Fruit fly (Drosophila melanogaster) whole organism, prepupa: ENCODE results near the gene upd2.

Source experiments
- Blimp-1 ChIP-seq: fragments of 200-800 bp; sonication (Bioruptor generic); optimal IDR thresholded peaks from 3 replicates; lab custom pipeline; 2017; ENCODE audit warnings: missing biosample characterization, missing genetic modification characterization, mild to moderate bottlenecking, moderate library complexity, missing genetic modification reagents
- CG10631 ChIP-seq: fragments of 200-800 bp; sonication (Bioruptor generic); optimal IDR thresholded peaks from 2 replicates; lab custom pipeline; 2016; ENCODE audit warnings: missing biosample characterization, missing genetic modification characterization
- CG11902 ChIP-seq: fragments of 200-800 bp; sonication (Bioruptor generic); optimal IDR thresholded peaks from 3 replicates; lab custom pipeline; 2016; ENCODE audit warnings: missing biosample characterization, missing genetic modification characterization
- CG16779 ChIP-seq: fragments of 200-800 bp; sonication (Bioruptor generic); optimal IDR thresholded peaks from 3 replicates; lab custom pipeline; 2017; ENCODE audit warnings: missing biosample characterization, mild to moderate bottlenecking, missing genetic modification characterization
- CG3032 ChIP-seq: fragments of 200-800 bp; optimal IDR thresholded peaks from 2 replicates; lab custom pipeline; 2019; ENCODE audit warnings: missing biosample characterization, mild to moderate bottlenecking, missing genetic modification characterization, moderate library complexity
- CG31627 ChIP-seq: fragments of 200-800 bp; sonication (Bioruptor generic); optimal IDR thresholded peaks from 3 replicates; lab custom pipeline; 2016; ENCODE audit warnings: missing biosample characterization, missing genetic modification characterization
- CG32006 ChIP-seq: fragments of 200-800 bp; sonication (Bioruptor generic); optimal IDR thresholded peaks from 3 replicates; lab custom pipeline; 2017; ENCODE audit warnings: missing biosample characterization, mild to moderate bottlenecking, missing genetic modification characterization
- CG34406 ChIP-seq: fragments of 200-800 bp; sonication (Bioruptor generic); optimal IDR thresholded peaks from 3 replicates; lab custom pipeline; 2016; ENCODE audit warnings: missing biosample characterization, missing genetic modification characterization
- CG4318 ChIP-seq: fragments of 200-800 bp; sonication (Bioruptor generic); optimal IDR thresholded peaks from 3 replicates; lab custom pipeline; 2017; ENCODE audit warnings: missing biosample characterization, mild to moderate bottlenecking, missing genetic modification characterization
- CG6163 ChIP-seq: fragments of 200-800 bp; sonication (Bioruptor generic); IDR thresholded peaks from 3 replicates; pipeline ENCODE4 v1.3.6; 2022; ENCODE audit warnings: missing biosample characterization, missing genetic modification characterization
- CG6276 ChIP-seq: fragments of 200-800 bp; sonication (Bioruptor generic); optimal IDR thresholded peaks from 2 replicates; lab custom pipeline; 2017; ENCODE audit warnings: missing biosample characterization, mild to moderate bottlenecking, missing genetic modification characterization
- CG6792 ChIP-seq: fragments of 200-800 bp; sonication (Bioruptor generic); optimal IDR thresholded peaks from 3 replicates; lab custom pipeline; 2016; ENCODE audit warnings: missing biosample characterization, missing genetic modification characterization
- CG6808 ChIP-seq: fragments of 200-800 bp; sonication (Bioruptor generic); optimal IDR thresholded peaks from 3 replicates; lab custom pipeline; 2017; ENCODE audit warnings: missing biosample characterization, missing genetic modification characterization, mild to moderate bottlenecking, moderate library complexity, missing genetic modification reagents
- CG6854 ChIP-seq: fragments of 200-800 bp; sonication (Bioruptor generic); optimal IDR thresholded peaks from 2 replicates; lab custom pipeline; 2017; ENCODE audit warnings: missing biosample characterization, mild to moderate bottlenecking, missing genetic modification characterization
- CG7368 ChIP-seq: fragments of 200-800 bp; sonication (Bioruptor generic); optimal IDR thresholded peaks from 3 replicates; lab custom pipeline; 2016; ENCODE audit warnings: missing biosample characterization, missing genetic modification characterization
- CG8119 ChIP-seq: fragments of 200-800 bp; sonication (Bioruptor generic); IDR thresholded peaks from 3 replicates; pipeline ENCODE4 v1.3.6; 2022; ENCODE audit warnings: missing biosample characterization, missing genetic modification characterization
- CG8632 ChIP-seq: fragments of 200-800 bp; sonication (Bioruptor generic); optimal IDR thresholded peaks from 3 replicates; lab custom pipeline; 2016; ENCODE audit warnings: missing biosample characterization, missing genetic modification characterization
- CG9139 ChIP-seq: fragments of 200-800 bp; sonication (Bioruptor generic); optimal IDR thresholded peaks from 3 replicates; lab custom pipeline; 2017; ENCODE audit warnings: missing biosample characterization, mild to moderate bottlenecking, missing genetic modification characterization
- Eip75B ChIP-seq: fragments of 200-800 bp; sonication (Bioruptor generic); optimal IDR thresholded peaks from 3 replicates; lab custom pipeline; 2016; ENCODE audit warnings: missing biosample characterization, missing genetic modification characterization
- Eip78C ChIP-seq: fragments of 200-800 bp; sonication (Bioruptor generic); peaks from one replicate; lab custom pipeline; 2016; ENCODE audit warnings: missing biosample characterization, missing genetic modification characterization
- Eip93F ChIP-seq: fragments of 200-800 bp; sonication (Bioruptor generic); optimal IDR thresholded peaks from 2 replicates; lab custom pipeline; 2016; ENCODE audit warnings: missing biosample characterization, mild to moderate bottlenecking, missing genetic modification characterization
- Gug ChIP-seq: fragments of 200-800 bp; sonication (Bioruptor generic); IDR thresholded peaks from 2 replicates; pipeline ENCODE4 v1.3.6; 2022; ENCODE audit warnings: missing biosample characterization, missing genetic modification characterization
- Hr38 ChIP-seq: sonication (Bioruptor generic); optimal IDR thresholded peaks from 2 replicates; lab custom pipeline; 2016; ENCODE audit warnings: missing biosample characterization, missing genetic modification characterization
- Lpt ChIP-seq: fragments of 200-800 bp; sonication (Bioruptor generic); optimal IDR thresholded peaks from 3 replicates; lab custom pipeline; 2016; ENCODE audit warnings: missing biosample characterization, missing genetic modification characterization
- Smox ChIP-seq: fragments of 200-800 bp; sonication (Bioruptor generic); optimal IDR thresholded peaks from 3 replicates; lab custom pipeline; 2016; ENCODE audit warnings: missing biosample characterization, missing genetic modification characterization
- Sox102F ChIP-seq: fragments of 200-800 bp; sonication (Bioruptor generic); optimal IDR thresholded peaks from 2 replicates; lab custom pipeline; 2016; ENCODE audit warnings: missing biosample characterization, mild to moderate bottlenecking, missing genetic modification characterization
- Sox14 ChIP-seq: fragments of 200-800 bp; sonication (Bioruptor generic); optimal IDR thresholded peaks from 3 replicates; lab custom pipeline; 2016; ENCODE audit warnings: missing biosample characterization, missing genetic modification characterization
- achi ChIP-seq: fragments of 200-800 bp; sonication (Bioruptor generic); optimal IDR thresholded peaks from 3 replicates; lab custom pipeline; 2016; ENCODE audit warnings: missing biosample characterization, missing genetic modification characterization
- acj6 ChIP-seq: fragments of 200-800 bp; sonication (Bioruptor generic); optimal IDR thresholded peaks from 3 replicates; lab custom pipeline; 2016; ENCODE audit warnings: missing biosample characterization, missing genetic modification characterization
- cyc ChIP-seq: fragments of 200-800 bp; sonication (Bioruptor generic); optimal IDR thresholded peaks from 3 replicates; lab custom pipeline; 2016; ENCODE audit warnings: missing biosample characterization, missing genetic modification characterization
- dac ChIP-seq: fragments of 200-800 bp; sonication (Bioruptor generic); optimal IDR thresholded peaks from 2 replicates; lab custom pipeline; 2017; ENCODE audit warnings: missing biosample characterization, mild to moderate bottlenecking, missing genetic modification characterization
- esn ChIP-seq: fragments of 200-800 bp; sonication (Bioruptor generic); optimal IDR thresholded peaks from 2 replicates; lab custom pipeline; 2016; ENCODE audit warnings: missing biosample characterization, mild to moderate bottlenecking, missing genetic modification characterization, moderate library complexity
- fd59A ChIP-seq: fragments of 200-800 bp; sonication (Bioruptor generic); optimal IDR thresholded peaks from 2 replicates; lab custom pipeline; 2017; ENCODE audit warnings: missing biosample characterization, mild to moderate bottlenecking, missing genetic modification characterization, missing genetic modification reagents
- fd85E ChIP-seq: fragments of 200-800 bp; sonication (Bioruptor generic); optimal IDR thresholded peaks from 3 replicates; lab custom pipeline; 2016; ENCODE audit warnings: missing biosample characterization, missing genetic modification characterization
- fkh ChIP-seq: fragments of 200-800 bp; sonication (Bioruptor generic); optimal IDR thresholded peaks from 3 replicates; lab custom pipeline; 2017; ENCODE audit warnings: missing biosample characterization, mild to moderate bottlenecking, missing genetic modification characterization, moderate library complexity
- lz ChIP-seq: fragments of 200-800 bp; sonication (Bioruptor generic); optimal IDR thresholded peaks from 3 replicates; lab custom pipeline; 2016; ENCODE audit warnings: missing biosample characterization, missing genetic modification characterization
- net ChIP-seq: fragments of 200-800 bp; sonication (Bioruptor generic); optimal IDR thresholded peaks from 3 replicates; lab custom pipeline; 2016; ENCODE audit warnings: missing biosample characterization, missing genetic modification characterization
- pdm3 ChIP-seq: fragments of 200-800 bp; sonication (Bioruptor generic); optimal IDR thresholded peaks from 3 replicates; lab custom pipeline; 2016; ENCODE audit warnings: missing biosample characterization, missing genetic modification characterization
- salr ChIP-seq, 2 experiments: fragments of 200-800 bp; sonication (Bioruptor generic); optimal IDR thresholded peaks; 3 replicates each; lab custom pipeline; 2016 to 2018; ENCODE audit warnings: missing biosample characterization in 2 of 2, missing genetic modification characterization in 2 of 2, mild to moderate bottlenecking in 1 of 2
- spab ChIP-seq: fragments of 200-800 bp; sonication (Bioruptor generic); optimal IDR thresholded peaks from 2 replicates; lab custom pipeline; 2017; ENCODE audit warnings: missing biosample characterization, mild to moderate bottlenecking, missing genetic modification characterization, missing genetic modification reagents
- ss ChIP-seq, 2 experiments: fragments of 200-800 bp; sonication (Bioruptor generic); optimal IDR thresholded peaks; 2 replicates in 1 of 2; 3 replicates in 1 of 2; lab custom pipeline; 2017 to 2018; ENCODE audit warnings: mild to moderate bottlenecking in 2 of 2, missing biosample characterization in 2 of 2, missing genetic modification characterization in 2 of 2, moderate library complexity in 1 of 2
- svp ChIP-seq: fragments of 200-800 bp; sonication (Bioruptor generic); peaks from one replicate; lab custom pipeline; 2016; ENCODE audit warnings: missing biosample characterization, missing genetic modification characterization
- topi ChIP-seq: fragments of 200-800 bp; sonication (Bioruptor generic); optimal IDR thresholded peaks from 3 replicates; lab custom pipeline; 2016; ENCODE audit warnings: missing biosample characterization, missing genetic modification characterization
- vri ChIP-seq: fragments of 200-800 bp; sonication (Bioruptor generic); optimal IDR thresholded peaks from 3 replicates; lab custom pipeline; 2016; ENCODE audit warnings: missing biosample characterization, mild to moderate bottlenecking, missing genetic modification characterization

upd2 gene

dm6 chrX:18237886-18238285 lies 5.2 kb downstream of the upd2 start:
- peak; percentile 33 for TF ChIP-seq fkh (GFP tag; lab: Kevin White, UChicago)
- TF ChIP-seq CG7368 (GFP tag; lab: Kevin White, UChicago), result no peak

DNA sequence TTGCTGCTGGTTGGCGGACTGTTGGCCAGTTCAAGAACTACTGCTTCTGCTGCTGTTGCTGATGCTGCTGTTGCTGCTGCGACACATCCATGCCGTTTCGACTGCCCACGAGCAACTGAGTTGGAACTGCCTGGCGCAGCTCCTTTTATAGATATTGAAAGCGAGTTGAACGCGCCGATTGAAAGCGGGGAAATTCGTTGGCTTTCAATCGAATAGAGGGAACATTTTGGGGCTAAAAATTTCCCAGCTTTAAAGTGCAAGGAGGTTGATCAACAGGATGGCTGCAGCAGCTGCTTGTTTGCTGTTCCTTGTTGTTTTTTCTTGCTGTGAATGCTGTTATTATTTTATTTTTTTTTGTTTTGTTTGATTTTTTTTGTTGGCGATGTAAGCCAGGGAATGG lies 17.1 kb downstream of the upd2 start, which contains the start of gene CG33639:
Gene CG33639, minus strand, starts transcription at position 101 of the 400 bp plus-strand sequence.
- no peak for TF ChIP-seq esn
- TF ChIP-seq Eip78C (GFP tag; lab: Kevin White, UChicago), result peak; percentile 22
- TF ChIP-seq Eip75B, result no peak
- TF ChIP-seq vri (GFP tag; lab: Kevin White, UChicago), result no peak

DNA sequence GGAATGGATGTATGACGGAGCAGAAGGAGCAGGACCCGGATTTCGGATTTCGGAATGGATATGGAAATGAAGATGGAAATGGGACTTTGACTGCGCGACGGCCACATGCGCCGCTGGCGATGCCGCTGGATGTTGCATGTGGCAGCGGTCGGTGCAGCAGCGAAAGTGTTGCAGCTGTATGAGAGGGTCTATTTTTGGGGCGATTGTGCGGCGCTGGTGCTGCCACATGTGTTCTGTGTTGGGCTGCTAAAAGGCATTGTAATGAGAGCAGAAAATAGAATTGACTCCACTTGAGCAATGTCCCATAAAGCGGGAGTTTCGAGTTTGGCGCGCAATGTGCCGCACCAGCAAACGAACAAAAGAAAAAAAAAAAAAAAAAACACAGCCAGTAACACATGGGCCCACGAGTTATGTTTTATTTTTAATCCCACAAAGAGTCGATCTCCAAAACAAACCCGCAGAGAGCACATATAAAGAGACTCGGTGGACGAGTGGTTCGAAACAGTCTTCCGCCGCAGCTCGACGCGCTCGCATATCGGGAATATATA lies 34.1 kb downstream of the upd2 start, which contains the start of gene Him:
Gene Him, plus strand, starts transcription at position 498 of the 548 bp plus-strand sequence.
- TF ChIP-seq Gug (GFP tag; lab: Robert Waterston, UW) (no peak), net (peak; percentile 14), svp (GFP tag; lab: Kevin White, UChicago) (peak; percentile 29), Eip78C (GFP tag; lab: Kevin White, UChicago) (no peak)

dm6 chrX:18208079-18208865 lies 34.8 kb downstream of the upd2 start:
- TF ChIP-seq CG3032 (tag; lab: Kevin White, UChicago), result peak; percentile 11
- TF ChIP-seq ss (GFP tag; optimal IDR thresholded peaks at IDR 0.05; lab: Kevin White, UChicago), result peak in 1 of 2 experiments; percentile 6
- TF ChIP-seq topi (GFP tag; lab: Kevin White, UChicago), result no peak
- no peak for TF ChIP-seq CG11902 (GFP tag; lab: Kevin White, UChicago)
- TF ChIP-seq CG9139 (GFP tag; lab: Kevin White, UChicago), result no peak
- TF ChIP-seq dac (GFP tag; lab: Kevin White, UChicago), result no peak
- TF ChIP-seq spab (GFP tag; lab: Kevin White, UChicago), result no peak
- no peak for TF ChIP-seq Smox
- TF ChIP-seq CG31627, result no peak
- no peak for TF ChIP-seq achi
- TF ChIP-seq salr (GFP tag; optimal IDR thresholded peaks at IDR 0.05; lab: Kevin White, UChicago), result peak in 1 of 2 experiments; percentile 4
- no peak for TF ChIP-seq CG4318 (GFP tag; lab: Kevin White, UChicago)
- TF ChIP-seq Lpt (GFP tag; lab: Kevin White, UChicago), result no peak
- no peak for TF ChIP-seq acj6
- TF ChIP-seq Blimp-1 (GFP tag; lab: Kevin White, UChicago), result no peak
- TF ChIP-seq CG34406 (GFP tag; lab: Kevin White, UChicago), result no peak
- no peak for TF ChIP-seq CG6276 (GFP tag; lab: Kevin White, UChicago)
- no peak for TF ChIP-seq Eip93F (GFP tag; lab: Kevin White, UChicago)
- no peak for TF ChIP-seq CG6163
- no peak for TF ChIP-seq Hr38 (GFP tag; lab: Kevin White, UChicago)
- TF ChIP-seq CG6792, result no peak
- TF ChIP-seq cyc, result no peak
- no peak for TF ChIP-seq esn
- no peak for TF ChIP-seq CG10631 (GFP tag; lab: Kevin White, UChicago)
- TF ChIP-seq CG8632 (GFP tag; lab: Kevin White, UChicago), result no peak
- TF ChIP-seq CG8119 (GFP tag; lab: Robert Waterston, UW), result no peak
- no peak for TF ChIP-seq CG6808
- no peak for TF ChIP-seq lz (GFP tag; lab: Kevin White, UChicago)
- no peak for TF ChIP-seq Sox14 (GFP tag; lab: Kevin White, UChicago)
- no peak for TF ChIP-seq Gug (GFP tag; lab: Robert Waterston, UW)
- TF ChIP-seq pdm3 (GFP tag; lab: Kevin White, UChicago), result no peak
- no peak for TF ChIP-seq CG6854
- TF ChIP-seq CG16779 (tag; lab: Kevin White, UChicago), result no peak
- no peak for TF ChIP-seq fd59A (GFP tag; lab: Kevin White, UChicago)
- TF ChIP-seq net, result no peak
- peak; percentile 57 for TF ChIP-seq Eip78C (GFP tag; lab: Kevin White, UChicago)
- no peak for TF ChIP-seq fd85E
- no peak for TF ChIP-seq Sox102F
- TF ChIP-seq CG32006 (GFP tag; lab: Kevin White, UChicago), result peak; percentile 17
